Fruit fly (Drosophila melanogaster) whole organism, prepupa: ENCODE measurements around the gene Jon65Aiv.
A peak's percentile ranks its signal among the peaks of the same experiment; 100 is the strongest.

Experiments
- CG11762 ChIP-seq: fragments of 200-800 bp; sonication (Bioruptor generic); optimal IDR thresholded peaks from 3 replicates; lab custom pipeline; 2016; ENCODE audit warnings: missing biosample characterization, missing genetic modification characterization; ENCODE audit not compliant: insufficient read depth
- Gug ChIP-seq: fragments of 200-800 bp; sonication (Bioruptor generic); IDR thresholded peaks from 2 replicates; pipeline ENCODE4 v1.3.6; 2022; ENCODE audit warnings: missing biosample characterization, missing genetic modification characterization
- esn ChIP-seq: fragments of 200-800 bp; sonication (Bioruptor generic); optimal IDR thresholded peaks from 2 replicates; lab custom pipeline; 2016; ENCODE audit warnings: missing biosample characterization, mild to moderate bottlenecking, missing genetic modification characterization, moderate library complexity
- ss ChIP-seq, 2 experiments: fragments of 200-800 bp; sonication (Bioruptor generic); optimal IDR thresholded peaks; 2 replicates in 1 of 2; 3 replicates in 1 of 2; lab custom pipeline; 2017 to 2018; ENCODE audit warnings: mild to moderate bottlenecking in 2 of 2, missing biosample characterization in 2 of 2, missing genetic modification characterization in 2 of 2, moderate library complexity in 1 of 2
- svp ChIP-seq: fragments of 200-800 bp; sonication (Bioruptor generic); peaks from one replicate; lab custom pipeline; 2016; ENCODE audit warnings: missing biosample characterization, missing genetic modification characterization

DNA sequence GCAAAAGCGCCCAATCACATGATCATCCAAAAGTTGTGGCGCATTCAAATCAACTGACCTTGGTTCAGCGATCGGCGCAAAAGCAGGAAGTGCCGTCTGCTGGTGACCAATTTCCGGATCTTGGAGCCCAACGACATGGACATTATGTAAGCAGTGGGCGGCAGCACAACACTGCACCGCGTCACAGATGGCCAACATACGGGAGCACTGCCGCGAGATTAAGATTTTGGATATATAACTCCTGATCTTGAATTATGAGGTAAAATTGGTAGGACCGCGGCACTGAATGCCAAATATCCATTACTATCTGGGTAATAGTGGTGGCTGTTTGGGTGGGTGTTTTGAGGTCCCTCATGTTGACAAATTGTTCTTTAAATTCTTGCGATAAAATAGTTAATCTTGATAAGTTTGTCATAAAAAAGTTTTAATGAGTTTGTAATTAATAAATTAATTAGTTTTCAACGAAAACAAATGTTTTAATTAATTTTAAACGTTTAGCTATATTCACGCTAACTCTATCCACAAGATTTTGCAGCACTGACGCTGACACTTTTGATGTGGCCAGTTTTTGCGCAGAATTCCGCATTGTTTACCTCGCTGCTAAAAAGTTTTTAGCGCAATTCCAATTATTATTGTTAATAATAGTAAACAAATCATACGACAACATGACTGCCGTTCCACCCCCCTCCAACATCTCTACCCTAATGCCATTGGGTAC lies 36.2 kb downstream of the Jon65Aiv start, which contains the start of the genes CG13295 and CG6610:
- TF ChIP-seq svp (GFP tag; lab: Kevin White, UChicago): no peak
- peak; percentile 60 for TF ChIP-seq esn
- no peak for TF ChIP-seq CG11762 (GFP tag; lab: Kevin White, UChicago)
- TF ChIP-seq ss (GFP tag; optimal IDR thresholded peaks at IDR 0.05; lab: Kevin White, UChicago): peak in 1 of 2 experiments; percentile 44
- TF ChIP-seq Gug (GFP tag; lab: Robert Waterston, UW): no peak
